Worm (Caenorhabditis elegans) whole organism, midembryonic: ENCODE data around the gene T08D10.5.

Source experiments
- T22C8.4 ChIP-seq: fragments of 200-800 bp; sonication (Bioruptor generic); IDR thresholded peaks from 2 replicates; pipeline ENCODE4 v1.3.6; 2022; ENCODE audit warnings: missing genetic modification characterization, missing compliant biosample characterization
- cog-1 ChIP-seq: sonication (generic microtip); optimal IDR thresholded peaks from 2 replicates; lab custom pipeline; 2016; ENCODE audit warnings: missing genetic modification characterization, missing compliant biosample characterization
- flt-1 ChIP-seq: fragments of 200-800 bp; sonication (Bioruptor generic); IDR thresholded peaks from 2 replicates; pipeline ENCODE4 v1.3.6; 2022; ENCODE audit warnings: missing genetic modification characterization, missing compliant biosample characterization
- klf-2 ChIP-seq: fragments of 200-800 bp; sonication (Bioruptor generic); conservative IDR thresholded peaks from 2 replicates; pipeline ENCODE4 v1.3.6; 2022; ENCODE audit warnings: missing genetic modification reagents, missing genetic modification characterization, missing compliant biosample characterization
- med-1 ChIP-seq: sonication (generic microtip); optimal IDR thresholded peaks from 2 replicates; lab custom pipeline; 2017; ENCODE audit warnings: missing genetic modification characterization, mild to moderate bottlenecking, missing compliant biosample characterization, antibody characterized with exemption, missing genetic modification reagents; ENCODE audit not compliant: insufficient read depth
- ref-1 ChIP-seq: fragments of 200-800 bp; sonication (Bioruptor generic); conservative IDR thresholded peaks from 2 replicates; pipeline ENCODE4 v1.3.6; 2022; ENCODE audit warnings: missing genetic modification reagents, missing genetic modification characterization, missing compliant biosample characterization
- tab-1 ChIP-seq: fragments of 200-800 bp; sonication (Bioruptor generic); IDR thresholded peaks from 2 replicates; pipeline ENCODE4 v1.3.6; 2022; ENCODE audit warnings: missing genetic modification characterization, missing compliant biosample characterization
- ztf-23 ChIP-seq: fragments of 200-800 bp; sonication (Bioruptor generic); IDR thresholded peaks from 2 replicates; pipeline ENCODE4 v1.3.6; 2022; ENCODE audit warnings: missing genetic modification reagents, missing genetic modification characterization, missing compliant biosample characterization
- ztf-29 ChIP-seq: fragments of 200-800 bp; sonication (Bioruptor generic); IDR thresholded peaks from 2 replicates; pipeline ENCODE4 v1.3.6; 2022; ENCODE audit warnings: missing genetic modification reagents, missing genetic modification characterization, missing compliant biosample characterization

T08D10.5 gene

ce11 chrX:11983576-11984061 is 26.3 kb downstream of the T08D10.5 start, which contains the start of gene C49F5.3:
Gene C49F5.3 (minus strand): TSS chrX:11983626.
- no peak for TF ChIP-seq ref-1 (GFP tag; lab: Robert Waterston, UW)
- TF ChIP-seq flt-1 (GFP tag; lab: Robert Waterston, UW), result no peak
- no peak for TF ChIP-seq cog-1 (tag; lab: Kevin White, UChicago)
- TF ChIP-seq ztf-23 (GFP tag; lab: Robert Waterston, UW), result no peak
- no peak for TF ChIP-seq med-1 (GFP tag; lab: Kevin White, UChicago)
- TF ChIP-seq tab-1, result no peak
- TF ChIP-seq T22C8.4 (GFP tag; lab: Robert Waterston, UW), result no peak
- no peak for TF ChIP-seq ztf-29 (GFP tag; lab: Robert Waterston, UW)
- TF ChIP-seq klf-2, result no peak

- TF ChIP-seq ref-1 (GFP tag; lab: Robert Waterston, UW) (no peak), ztf-23 (GFP tag; lab: Robert Waterston, UW) (no peak), flt-1 (GFP tag; lab: Robert Waterston, UW) (no peak), T22C8.4 (GFP tag; lab: Robert Waterston, UW) (no peak), med-1 (GFP tag; lab: Kevin White, UChicago) (no peak), cog-1 (tag; lab: Kevin White, UChicago) (no peak), klf-2 (no peak), ztf-29 (GFP tag; lab: Robert Waterston, UW) (no peak)
Measured at ce11 chrX:11985887-11986286, 28.5 kb downstream of the T08D10.5 start, which contains the start of gene C49F5.5. Gene C49F5.5 (plus strand): TSS chrX:11986187.

ce11 chrX:11987900-11988364 is 30.6 kb downstream of the T08D10.5 start, which contains the start of gene C49F5.6:
Gene C49F5.6 (plus strand): TSS chrX:11988314.
- no peak for TF ChIP-seq cog-1 (tag; lab: Kevin White, UChicago)
- no peak for TF ChIP-seq ztf-29 (GFP tag; lab: Robert Waterston, UW)
- no peak for TF ChIP-seq med-1 (GFP tag; lab: Kevin White, UChicago)
- no peak for TF ChIP-seq flt-1 (GFP tag; lab: Robert Waterston, UW)
- no peak for TF ChIP-seq ref-1 (GFP tag; lab: Robert Waterston, UW)
- no peak for TF ChIP-seq T22C8.4 (GFP tag; lab: Robert Waterston, UW)
- no peak for TF ChIP-seq klf-2
- TF ChIP-seq ztf-23 (GFP tag; lab: Robert Waterston, UW), result no peak
- TF ChIP-seq tab-1, result no peak

- no peak for TF ChIP-seq cog-1 (tag; lab: Kevin White, UChicago)
- no peak for TF ChIP-seq T22C8.4 (GFP tag; lab: Robert Waterston, UW)
- TF ChIP-seq ref-1 (GFP tag; lab: Robert Waterston, UW), result no peak
- TF ChIP-seq ztf-23 (GFP tag; lab: Robert Waterston, UW), result no peak
- TF ChIP-seq klf-2, result no peak
- TF ChIP-seq med-1 (GFP tag; lab: Kevin White, UChicago), result no peak
- no peak for TF ChIP-seq tab-1
- no peak for TF ChIP-seq ztf-29 (GFP tag; lab: Robert Waterston, UW)
- TF ChIP-seq flt-1 (GFP tag; lab: Robert Waterston, UW), result no peak
Measured at ce11 chrX:11992246-11992645, 34.9 kb downstream of the T08D10.5 start.

DNA sequence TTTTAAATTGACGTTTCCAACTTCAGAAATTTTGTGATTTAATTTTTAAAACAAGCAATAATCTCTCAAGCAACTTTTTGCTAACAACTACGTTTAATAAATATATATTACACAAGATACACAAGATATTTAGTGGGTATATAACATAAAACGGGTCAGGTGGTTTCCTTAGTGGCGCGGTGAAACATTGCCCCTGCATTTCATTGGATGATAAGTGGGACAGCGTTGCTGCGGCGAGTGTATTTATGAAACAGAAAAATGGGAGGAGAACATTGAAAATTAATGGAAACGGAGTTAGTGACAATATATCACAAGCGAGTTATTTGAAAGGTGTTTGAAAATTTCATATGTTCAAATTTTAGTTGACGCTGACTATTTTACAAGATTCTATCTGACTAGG is 35.4 kb downstream of the T08D10.5 start:
- TF ChIP-seq tab-1, result no peak
- TF ChIP-seq med-1 (GFP tag; lab: Kevin White, UChicago), result no peak
- no peak for TF ChIP-seq ref-1 (GFP tag; lab: Robert Waterston, UW)

- TF ChIP-seq klf-2 (no peak), ztf-23 (GFP tag; lab: Robert Waterston, UW) (no peak), ref-1 (GFP tag; lab: Robert Waterston, UW) (no peak), ztf-29 (GFP tag; lab: Robert Waterston, UW) (no peak), T22C8.4 (GFP tag; lab: Robert Waterston, UW) (no peak), flt-1 (GFP tag; lab: Robert Waterston, UW) (no peak), tab-1 (no peak), cog-1 (tag; lab: Kevin White, UChicago) (no peak), med-1 (GFP tag; lab: Kevin White, UChicago) (no peak)
Measured at ce11 chrX:11993327-11993726, 36.0 kb downstream of the T08D10.5 start.

DNA sequence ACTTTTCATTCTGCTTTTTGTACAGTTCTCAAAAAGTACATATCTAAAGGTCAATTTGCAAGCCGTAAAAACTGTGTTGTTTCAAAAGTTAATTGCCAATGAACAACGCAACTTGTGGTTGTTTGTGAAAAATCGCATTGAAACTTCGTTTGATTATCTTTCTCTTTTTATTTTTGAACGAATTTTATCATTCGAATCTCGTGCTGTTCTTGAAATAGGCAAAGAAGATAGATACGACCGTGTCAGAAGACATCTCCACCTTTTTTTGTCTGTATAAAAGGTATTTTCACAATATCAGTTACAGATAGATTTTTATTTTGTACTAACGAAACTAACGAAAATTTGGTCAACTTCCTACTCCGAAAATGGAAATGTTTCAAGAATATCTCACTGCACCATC is 37.1 kb downstream of the T08D10.5 start, which contains the start of gene C49F5.7:
Gene C49F5.7, plus strand, starts transcription at position 301 of the 400 bp plus-strand sequence.
- TF ChIP-seq T22C8.4 (GFP tag; lab: Robert Waterston, UW) (no peak), ztf-23 (GFP tag; lab: Robert Waterston, UW) (no peak), tab-1 (no peak), flt-1 (GFP tag; lab: Robert Waterston, UW) (no peak), klf-2 (no peak), ref-1 (GFP tag; lab: Robert Waterston, UW) (no peak), med-1 (GFP tag; lab: Kevin White, UChicago) (no peak), cog-1 (tag; lab: Kevin White, UChicago) (no peak), ztf-29 (GFP tag; lab: Robert Waterston, UW) (no peak)

ce11 chrX:11996606-11997005 is 39.3 kb downstream of the T08D10.5 start:
- no peak for TF ChIP-seq T22C8.4 (GFP tag; lab: Robert Waterston, UW)
- no peak for TF ChIP-seq ztf-23 (GFP tag; lab: Robert Waterston, UW)

DNA sequence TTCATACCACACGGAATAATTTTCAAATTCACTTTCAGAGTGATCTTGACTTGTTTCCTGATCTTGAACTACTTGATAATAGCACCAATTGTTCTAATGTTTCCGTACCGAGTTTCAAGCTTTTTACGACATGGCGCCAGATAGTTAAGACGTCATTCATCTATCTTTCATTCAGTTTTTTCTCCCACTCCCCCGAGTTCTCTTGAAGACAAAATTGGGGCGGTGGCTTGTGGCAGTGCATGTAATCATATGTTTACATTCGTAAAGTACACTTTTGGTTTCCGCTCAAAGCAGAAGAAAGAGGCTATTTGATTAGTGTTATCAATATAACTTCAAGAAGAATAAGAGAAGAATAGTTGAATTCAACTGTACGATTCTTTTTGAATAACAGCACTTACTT is 42.2 kb downstream of the T08D10.5 start:
- no peak for TF ChIP-seq med-1 (GFP tag; lab: Kevin White, UChicago)
- no peak for TF ChIP-seq cog-1 (tag; lab: Kevin White, UChicago)
- TF ChIP-seq ref-1 (GFP tag; lab: Robert Waterston, UW), result no peak
- TF ChIP-seq flt-1 (GFP tag; lab: Robert Waterston, UW), result no peak
- no peak for TF ChIP-seq ztf-29 (GFP tag; lab: Robert Waterston, UW)
- TF ChIP-seq klf-2, result no peak
- no peak for TF ChIP-seq ztf-23 (GFP tag; lab: Robert Waterston, UW)
- no peak for TF ChIP-seq T22C8.4 (GFP tag; lab: Robert Waterston, UW)
- no peak for TF ChIP-seq tab-1
